Fruit fly (Drosophila melanogaster): ENCODE measurements around the gene CG11555.

The CG11555 gene

DNA sequence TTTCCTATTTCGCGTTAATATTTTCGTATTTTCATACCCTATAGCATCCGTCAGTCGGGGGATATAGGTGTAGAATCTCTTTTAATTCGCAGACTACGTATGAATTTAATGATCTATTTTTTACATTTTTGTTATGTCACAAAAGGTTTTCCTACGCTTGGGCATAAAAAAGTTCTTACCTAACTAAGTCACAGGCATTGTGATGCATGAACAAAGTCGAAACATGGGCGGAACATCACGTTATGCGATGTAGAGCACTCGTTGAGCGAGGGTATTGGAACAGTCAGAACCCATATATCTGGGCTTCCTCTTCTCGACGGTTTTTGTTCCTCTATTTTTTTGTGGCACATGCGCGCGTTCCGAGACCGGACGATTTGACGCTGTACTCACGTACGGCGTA lies 35.5 kb downstream of the CG11555 start (continued):
- TF ChIP-seq sna (GFP tag; IDR thresholded peaks at IDR 0.05; ENCODE audit: partially characterized antibody) (no peak), MESR4 (GFP tag; optimal IDR thresholded peaks at IDR 0.05) (no peak), H2.0 (GFP tag; IDR thresholded peaks at IDR 0.05) (no peak), Sox102F (GFP tag; optimal IDR thresholded peaks at IDR 0.05) (peak; percentile 35), Chrac-16 (GFP tag; optimal IDR thresholded peaks at IDR 0.05) (no peak), insv (GFP tag; optimal IDR thresholded peaks at IDR 0.05) (no peak), CG4360 (GFP tag; IDR thresholded peaks at IDR 0.05) (no peak), Mad (GFP tag; optimal IDR thresholded peaks at IDR 0.05) (no peak), CG12391 (tag; optimal IDR thresholded peaks at IDR 0.05) (no peak), Mes4 (GFP tag; optimal IDR thresholded peaks at IDR 0.05) (no peak), CG34224 (GFP tag; IDR thresholded peaks at IDR 0.05; ENCODE audit: partially characterized antibody) (no peak), CG4854 (GFP tag; optimal IDR thresholded peaks at IDR 0.05) (no peak), salm (tag; optimal IDR thresholded peaks at IDR 0.05) (no peak), CG17328 (GFP tag; IDR thresholded peaks at IDR 0.05) (no peak), toy (GFP tag; IDR thresholded peaks at IDR 0.05) (no peak), CG2116 (GFP tag; optimal IDR thresholded peaks at IDR 0.05) (no peak), ac (GFP tag; optimal IDR thresholded peaks at IDR 0.05) (no peak), gem (tag; optimal IDR thresholded peaks at IDR 0.05) (peak; percentile 38), CG34422 (GFP tag; IDR thresholded peaks at IDR 0.05) (no peak), fd102C (GFP tag; optimal IDR thresholded peaks at IDR 0.05) (no peak), lilli (GFP tag; optimal IDR thresholded peaks at IDR 0.05) (peak; percentile 36), Trl (optimal IDR thresholded peaks at IDR 0.05) (no peak), Trl (GFP tag; optimal IDR thresholded peaks at IDR 0.05) (no peak), CG14860 (GFP tag; IDR thresholded peaks at IDR 0.05; ENCODE audit: partially characterized antibody) (no peak), Hsf (GFP tag; optimal IDR thresholded peaks at IDR 0.05) (peak; percentile 4), D19B (GFP tag; optimal IDR thresholded peaks at IDR 0.05) (peak; percentile 89), Asciz (GFP tag; optimal IDR thresholded peaks at IDR 0.05) (no peak), Xbp1 (GFP tag; optimal IDR thresholded peaks at IDR 0.05) (peak; percentile 9), Deaf1 (tag; optimal IDR thresholded peaks at IDR 0.05) (no peak), nerfin-1 (tag; optimal IDR thresholded peaks at IDR 0.05) (no peak), CG7839 (tag; optimal IDR thresholded peaks at IDR 0.05) (peak; percentile 33), CG5180 (GFP tag; optimal IDR thresholded peaks at IDR 0.05) (no peak), gro (GFP tag; optimal IDR thresholded peaks at IDR 0.05) (peak; percentile 13), Hey (tag; optimal IDR thresholded peaks at IDR 0.05) (no peak), CG16779 (GFP tag; IDR thresholded peaks at IDR 0.05) (no peak), HmgZ (tag; optimal IDR thresholded peaks at IDR 0.05) (no peak), CG6254 (GFP tag; optimal IDR thresholded peaks at IDR 0.05) (no peak), CG1602 (GFP tag; optimal IDR thresholded peaks at IDR 0.05) (no peak), Meics (GFP tag; optimal IDR thresholded peaks at IDR 0.05) (peak; percentile 19), amos (GFP tag; IDR thresholded peaks at IDR 0.05; ENCODE audit: partially characterized antibody) (no peak), psq (GFP tag; optimal IDR thresholded peaks at IDR 0.05) (no peak), fru (optimal IDR thresholded peaks at IDR 0.05) (no peak), her (GFP tag; optimal IDR thresholded peaks at IDR 0.05) (no peak), Atf3 (GFP tag; optimal IDR thresholded peaks at IDR 0.05) (no peak), CG2120 (GFP tag; optimal IDR thresholded peaks at IDR 0.05) (peak; percentile 40), ttk (GFP tag; IDR thresholded peaks at IDR 0.05) (no peak), CG7786 (GFP tag; optimal IDR thresholded peaks at IDR 0.05) (peak; percentile 29), ci (GFP tag; IDR thresholded peaks at IDR 0.05) (no peak), klu (GFP tag; IDR thresholded peaks at IDR 0.05) (no peak), CG17912 (GFP tag; optimal IDR thresholded peaks at IDR 0.05) (no peak), ab (GFP tag; optimal IDR thresholded peaks at IDR 0.05) (no peak), CG18599 (GFP tag; optimal IDR thresholded peaks at IDR 0.05) (peak; percentile 37), Ada2b (GFP tag; IDR thresholded peaks at IDR 0.05) (no peak)
